Worm (Caenorhabditis elegans) whole organism, L3 larva: ENCODE data around the gene ints-7.

Experiments
- R02D3.7 ChIP-seq: fragments of 150-350 bp; optimal IDR thresholded peaks from 2 replicates; lab custom pipeline; 2014; ENCODE audit warnings: missing biosample characterization, missing genetic modification characterization
- ZK546.5 ChIP-seq: sonication (generic microtip); optimal IDR thresholded peaks from 2 replicates; lab custom pipeline; 2017; ENCODE audit warnings: missing biosample characterization, missing genetic modification characterization
- ama-1 ChIP-seq: fragments of 150-350 bp; optimal IDR thresholded peaks from 2 replicates; lab custom pipeline; 2018
- ceh-16 ChIP-seq: sonication (generic microtip); optimal IDR thresholded peaks from 2 replicates; lab custom pipeline; 2017; ENCODE audit warnings: missing biosample characterization, missing genetic modification characterization
- ceh-28 ChIP-seq: fragments of 150-350 bp; optimal IDR thresholded peaks from 2 replicates; lab custom pipeline; 2014; ENCODE audit warnings: missing biosample characterization, missing genetic modification reagents, missing genetic modification characterization
- daf-12 ChIP-seq: fragments of 150-350 bp; optimal IDR thresholded peaks from 2 replicates; lab custom pipeline; 2014; ENCODE audit warnings: missing biosample characterization, missing genetic modification reagents, missing genetic modification characterization
- egl-27 ChIP-seq: sonication (generic microtip); optimal IDR thresholded peaks from 4 replicates; lab custom pipeline; 2017; ENCODE audit warnings: missing biosample characterization, missing genetic modification reagents, missing genetic modification characterization
- egl-5 ChIP-seq: fragments of 150-350 bp; optimal IDR thresholded peaks from 2 replicates; lab custom pipeline; 2017; ENCODE audit warnings: missing biosample characterization, missing genetic modification reagents, missing genetic modification characterization, inconsistent platforms
- elt-2 ChIP-seq: sonication (generic microtip); optimal IDR thresholded peaks from 2 replicates; lab custom pipeline; 2016; ENCODE audit warnings: missing genetic modification reagents, mild to moderate bottlenecking, missing genetic modification characterization, missing compliant biosample characterization
- elt-3 ChIP-seq, 3 experiments: fragments of 150-350 bp in 1 of 3; sonication (generic microtip) in 2 of 3; optimal IDR thresholded peaks; 2 replicates in 2 of 3; 4 replicates in 1 of 3; lab custom pipeline; 2014 to 2017; ENCODE audit warnings: missing biosample characterization in 3 of 3, missing genetic modification characterization in 3 of 3
- eor-1 ChIP-seq, 2 experiments: fragments of 150-350 bp; optimal IDR thresholded peaks; 2 replicates each; lab custom pipeline; 2014 to 2018; ENCODE audit warnings: missing biosample characterization in 2 of 2, missing genetic modification characterization in 2 of 2
- fkh-10 ChIP-seq: sonication (generic microtip); optimal IDR thresholded peaks from 2 replicates; lab custom pipeline; 2017; ENCODE audit warnings: missing biosample characterization, missing genetic modification reagents, missing genetic modification characterization
- fkh-2 ChIP-seq: fragments of 150-350 bp; optimal IDR thresholded peaks from 2 replicates; lab custom pipeline; 2014; ENCODE audit warnings: missing biosample characterization, missing genetic modification reagents, missing genetic modification characterization
- fos-1 ChIP-seq: fragments of 150-350 bp; optimal IDR thresholded peaks from 2 replicates; lab custom pipeline; 2014; ENCODE audit warnings: missing biosample characterization, missing genetic modification characterization
- hmg-11 ChIP-seq: sonication (generic microtip); optimal IDR thresholded peaks from 2 replicates; lab custom pipeline; 2016; ENCODE audit warnings: missing genetic modification characterization, missing compliant biosample characterization
- lin-15B ChIP-seq: fragments of 150-350 bp; optimal IDR thresholded peaks from 2 replicates; lab custom pipeline; 2014; ENCODE audit warnings: missing biosample characterization, missing genetic modification characterization
- lin-39 ChIP-seq: fragments of 150-350 bp; optimal IDR thresholded peaks from 2 replicates; lab custom pipeline; 2018; ENCODE audit warnings: missing biosample characterization, missing genetic modification reagents, missing genetic modification characterization
- lsy-12 ChIP-seq: sonication (generic microtip); optimal IDR thresholded peaks from 2 replicates; lab custom pipeline; 2016; ENCODE audit warnings: mild to moderate bottlenecking, missing genetic modification characterization, missing compliant biosample characterization
- mdl-1 ChIP-seq: fragments of 150-350 bp; optimal IDR thresholded peaks from 2 replicates; lab custom pipeline; 2014; ENCODE audit warnings: missing biosample characterization, missing genetic modification characterization
- mml-1 ChIP-seq: fragments of 150-350 bp; sonication (generic microtip); optimal IDR thresholded peaks from 3 replicates; lab custom pipeline; 2014; ENCODE audit warnings: missing biosample characterization, missing genetic modification characterization
- nfya-1 ChIP-seq: sonication (generic microtip); optimal IDR thresholded peaks from 2 replicates; lab custom pipeline; 2017; ENCODE audit warnings: missing genetic modification characterization, mild to moderate bottlenecking, missing compliant biosample characterization, antibody characterized with exemption, moderate library complexity; ENCODE audit not compliant: insufficient read depth
- nhr-11 ChIP-seq: fragments of 150-350 bp; optimal IDR thresholded peaks from 2 replicates; lab custom pipeline; 2014; ENCODE audit warnings: missing biosample characterization, missing genetic modification characterization
- nhr-23 ChIP-seq: fragments of 150-350 bp; optimal IDR thresholded peaks from 2 replicates; lab custom pipeline; 2014; ENCODE audit warnings: missing biosample characterization, missing genetic modification reagents, missing genetic modification characterization
- nhr-237 ChIP-seq: fragments of 150-350 bp; optimal IDR thresholded peaks from 2 replicates; lab custom pipeline; 2014; ENCODE audit warnings: missing biosample characterization, missing genetic modification characterization
- nhr-25 ChIP-seq: sonication (generic microtip); optimal IDR thresholded peaks from 2 replicates; lab custom pipeline; 2017; ENCODE audit warnings: missing biosample characterization, missing genetic modification characterization
- nhr-28 ChIP-seq: fragments of 150-350 bp; optimal IDR thresholded peaks from 2 replicates; lab custom pipeline; 2014; ENCODE audit warnings: missing biosample characterization, missing genetic modification characterization
- nhr-43 ChIP-seq: sonication (generic microtip); optimal IDR thresholded peaks from 2 replicates; lab custom pipeline; 2016; ENCODE audit warnings: mild to moderate bottlenecking, missing genetic modification characterization, missing compliant biosample characterization; ENCODE audit not compliant: poor library complexity, severe bottlenecking
- nhr-67 ChIP-seq: fragments of 150-350 bp; optimal IDR thresholded peaks from 2 replicates; lab custom pipeline; 2014; ENCODE audit warnings: missing biosample characterization, missing genetic modification characterization
- nhr-77 ChIP-seq: fragments of 150-350 bp; optimal IDR thresholded peaks from 2 replicates; lab custom pipeline; 2014; ENCODE audit warnings: missing biosample characterization, missing genetic modification characterization
- pha-4 ChIP-seq: fragments of 150-350 bp; optimal IDR thresholded peaks from 2 replicates; lab custom pipeline; 2014; ENCODE audit warnings: missing biosample characterization, missing genetic modification reagents, missing genetic modification characterization
- sea-2 ChIP-seq: fragments of 150-350 bp; sonication (generic microtip); optimal IDR thresholded peaks from 4 replicates; lab custom pipeline; 2014; ENCODE audit warnings: missing biosample characterization, missing genetic modification reagents, missing genetic modification characterization
- skn-1 ChIP-seq: fragments of 150-350 bp; optimal IDR thresholded peaks from 2 replicates; lab custom pipeline; 2014; ENCODE audit warnings: missing biosample characterization, missing genetic modification characterization
- snpc-4 ChIP-seq: fragments of 150-350 bp; optimal IDR thresholded peaks from 2 replicates; lab custom pipeline; 2014; ENCODE audit warnings: missing biosample characterization, missing genetic modification characterization
- tbx-2 ChIP-seq: sonication (generic microtip); optimal IDR thresholded peaks from 2 replicates; lab custom pipeline; 2016; ENCODE audit warnings: mild to moderate bottlenecking, missing genetic modification characterization, missing compliant biosample characterization
- ztf-11 ChIP-seq: fragments of 150-350 bp; optimal IDR thresholded peaks from 2 replicates; lab custom pipeline; 2014; ENCODE audit warnings: missing biosample characterization, missing genetic modification characterization

The ints-7 gene

ce11 chrII:11627904-11628303 lies 45.3 kb downstream of the ints-7 start:
- TF ChIP-seq nhr-237 (tag; lab: Kevin White, UChicago) (no peak), lsy-12 (no peak), R02D3.7 (tag; lab: Kevin White, UChicago) (no peak), ceh-28 (tag; lab: Kevin White, UChicago) (no peak), nhr-43 (tag; lab: Kevin White, UChicago) (no peak), ceh-16 (tag; lab: Kevin White, UChicago) (no peak), fkh-2 (tag; lab: Kevin White, UChicago) (no peak), mml-1 (tag; lab: Kevin White, UChicago) (no peak), lin-15B (tag; lab: Kevin White, UChicago) (no peak), tbx-2 (tag; lab: Kevin White, UChicago) (no peak), daf-12 (tag; lab: Kevin White, UChicago) (no peak), nhr-77 (tag; lab: Kevin White, UChicago) (no peak), egl-27 (tag; lab: Kevin White, UChicago) (no peak), sea-2 (no peak), nhr-67 (no peak), snpc-4 (tag; lab: Kevin White, UChicago) (no peak), lin-39 (tag; lab: Kevin White, UChicago) (no peak), fos-1 (tag; lab: Kevin White, UChicago) (no peak), eor-1 (tag; optimal IDR thresholded peaks at IDR 0.05; lab: Kevin White, UChicago) (no peak), ztf-11 (tag; lab: Kevin White, UChicago) (no peak)

DNA sequence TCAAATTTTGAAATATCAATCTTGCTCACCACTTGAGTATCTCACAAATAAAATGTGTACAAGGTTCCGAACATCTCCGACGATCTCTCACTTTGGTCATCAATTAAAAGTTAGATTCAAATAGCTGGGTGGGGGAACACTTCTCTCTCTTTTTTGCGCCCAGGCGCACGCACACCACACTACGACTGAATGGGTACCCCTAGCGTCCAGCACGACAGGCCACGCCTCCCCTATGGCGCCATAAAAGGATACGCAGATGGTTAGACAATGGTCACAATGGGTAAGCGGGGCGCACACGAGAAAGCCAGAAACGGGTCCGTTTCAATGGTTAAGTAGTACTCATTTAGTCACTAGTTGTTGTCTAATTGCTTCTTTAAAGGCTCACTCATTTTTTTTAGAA lies 47.3 kb downstream of the ints-7 start:
- TF ChIP-seq egl-5, result peak; percentile 15
- peak; percentile 11 for TF ChIP-seq ama-1 (lab: Kevin White, UChicago)
- no peak for TF ChIP-seq mdl-1 (tag; lab: Kevin White, UChicago)

DNA sequence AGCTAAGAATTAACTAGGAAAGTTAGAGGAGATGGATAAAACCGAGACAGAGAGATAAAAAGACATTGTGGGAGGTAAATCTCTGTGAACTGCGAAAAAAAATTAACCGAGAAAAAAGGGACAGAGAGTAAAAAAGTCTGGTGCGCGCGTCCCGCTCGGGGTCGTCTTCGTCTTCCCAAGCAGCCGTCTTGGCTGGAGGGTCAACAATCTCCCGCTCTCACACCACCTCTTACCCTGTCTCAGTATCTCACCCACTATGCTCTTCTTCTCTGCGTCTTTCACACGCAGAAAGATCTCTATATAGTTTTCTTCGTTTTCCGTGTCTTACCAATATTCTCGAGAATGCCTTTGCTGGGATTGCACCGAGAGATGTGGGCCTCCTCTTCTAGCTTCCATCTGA lies 50.0 kb downstream of the ints-7 start:
- TF ChIP-seq lsy-12, result no peak
- TF ChIP-seq nfya-1 (tag; lab: Kevin White, UChicago), result peak; percentile 63
- no peak for TF ChIP-seq ztf-11 (tag; lab: Kevin White, UChicago)
- peak; percentile 17 for TF ChIP-seq ceh-28 (tag; lab: Kevin White, UChicago)
- peak; percentile 79 for TF ChIP-seq lin-39 (tag; lab: Kevin White, UChicago)
- TF ChIP-seq pha-4 (tag; lab: Kevin White, UChicago), result peak; percentile 76
- no peak for TF ChIP-seq nhr-11 (tag; lab: Kevin White, UChicago)
- peak; percentile 64 for TF ChIP-seq hmg-11 (tag; lab: Kevin White, UChicago)
- peak; percentile 45 for TF ChIP-seq nhr-23
- TF ChIP-seq nhr-25 (tag; lab: Kevin White, UChicago), result peak; percentile 83
- peak; percentile 61 for TF ChIP-seq ama-1 (lab: Kevin White, UChicago)
- TF ChIP-seq R02D3.7 (tag; lab: Kevin White, UChicago), result no peak
- peak; percentile 5 for TF ChIP-seq elt-2 (tag; lab: Kevin White, UChicago)
- TF ChIP-seq skn-1 (tag; lab: Kevin White, UChicago), result no peak
- no peak for TF ChIP-seq ZK546.5
- TF ChIP-seq lin-15B (tag; lab: Kevin White, UChicago), result no peak
- TF ChIP-seq snpc-4 (tag; lab: Kevin White, UChicago), result peak; percentile 34
- no peak for TF ChIP-seq sea-2
- no peak for TF ChIP-seq nhr-43 (tag; lab: Kevin White, UChicago)
- TF ChIP-seq, all 47 proteins: peak for 10

- TF ChIP-seq elt-3 (tag; optimal IDR thresholded peaks at IDR 0.05; lab: Kevin White, UChicago) (no peak), ceh-16 (tag; lab: Kevin White, UChicago) (no peak), nhr-28 (tag; lab: Kevin White, UChicago) (no peak), fkh-10 (no peak), pha-4 (tag; lab: Kevin White, UChicago) (peak; percentile 1)
Observed at ce11 chrII:11633509-11633908, 50.9 kb downstream of the ints-7 start, which contains the start of gene din-1. din-1 (minus strand) TSS chrII:11633609.
